Fruit fly (Drosophila melanogaster) whole organism, embryonic: ENCODE measurements around the gene Kr-h2.
A peak's percentile ranks its signal among the peaks of the same experiment; 100 is the strongest.

ENCODE experiments used
- ATbp ChIP-seq: fragments of 200-800 bp; sonication (Bioruptor generic); optimal IDR thresholded peaks from 2 replicates; lab custom pipeline; 2017; ENCODE audit warnings: missing biosample characterization, mild to moderate bottlenecking, missing genetic modification characterization, missing genetic modification reagents
- Ada2b ChIP-seq: fragments of 200-800 bp; sonication (Bioruptor generic); IDR thresholded peaks from 2 replicates; pipeline ENCODE4 v1.3.6; 2022; ENCODE audit warnings: missing biosample characterization, missing genetic modification characterization
- BtbVII ChIP-seq: fragments of 200-800 bp; sonication (Bioruptor generic); optimal IDR thresholded peaks from 3 replicates; lab custom pipeline; 2017; ENCODE audit warnings: missing biosample characterization, mild to moderate bottlenecking, missing genetic modification characterization
- CG10959 ChIP-seq: fragments of 200-800 bp; sonication (Bioruptor generic); IDR thresholded peaks from 2 replicates; pipeline ENCODE4 v1.3.6; 2022; ENCODE audit warnings: missing biosample characterization, missing genetic modification characterization
- CG11247 ChIP-seq: fragments of 200-800 bp; sonication (Bioruptor generic); IDR thresholded peaks from 2 replicates; pipeline ENCODE4 v1.3.6; 2022; ENCODE audit warnings: missing biosample characterization, missing genetic modification characterization
- CG12391 ChIP-seq: fragments of 200-800 bp; sonication (Bioruptor generic); optimal IDR thresholded peaks from 3 replicates; lab custom pipeline; 2018; ENCODE audit warnings: missing biosample characterization, mild to moderate bottlenecking, missing genetic modification characterization, moderate library complexity
- CG14965 ChIP-seq: fragments of 200-800 bp; sonication (Bioruptor generic); optimal IDR thresholded peaks from 2 replicates; lab custom pipeline; 2016; ENCODE audit warnings: missing biosample characterization, missing genetic modification characterization, borderline replicate concordance
- CG17186 ChIP-seq: fragments of 200-800 bp; sonication (Bioruptor generic); optimal IDR thresholded peaks from 3 replicates; lab custom pipeline; 2017; ENCODE audit warnings: missing biosample characterization, missing genetic modification reagents, missing genetic modification characterization
- CG17385 ChIP-seq: fragments of 200-800 bp; sonication (Bioruptor generic); optimal IDR thresholded peaks from 3 replicates; lab custom pipeline; 2018; ENCODE audit warnings: missing biosample characterization, mild to moderate bottlenecking, missing genetic modification characterization
- CG17912 ChIP-seq: fragments of 200-800 bp; sonication (Bioruptor generic); optimal IDR thresholded peaks from 2 replicates; lab custom pipeline; 2018; ENCODE audit warnings: missing biosample characterization, mild to moderate bottlenecking, missing genetic modification characterization
- CG2889 ChIP-seq: fragments of 200-800 bp; sonication (Bioruptor generic); IDR thresholded peaks from 3 replicates; pipeline ENCODE4 v1.3.6; 2022; ENCODE audit warnings: missing biosample characterization, missing genetic modification characterization
- CG4820 ChIP-seq: fragments of 200-800 bp; sonication (Bioruptor generic); optimal IDR thresholded peaks from 3 replicates; lab custom pipeline; 2016; ENCODE audit warnings: missing biosample characterization, missing genetic modification characterization
- CG6654 ChIP-seq: fragments of 200-800 bp; sonication (Bioruptor generic); optimal IDR thresholded peaks from 2 replicates; lab custom pipeline; 2017; ENCODE audit warnings: missing biosample characterization, mild to moderate bottlenecking, missing genetic modification characterization
- CG6813 ChIP-seq: fragments of 200-800 bp; sonication (Bioruptor generic); optimal IDR thresholded peaks from 2 replicates; lab custom pipeline; 2017; ENCODE audit warnings: missing biosample characterization, missing genetic modification characterization, mild to moderate bottlenecking, moderate library complexity, missing genetic modification reagents
- CG9437 ChIP-seq: fragments of 200-800 bp; sonication (Bioruptor generic); optimal IDR thresholded peaks from 2 replicates; lab custom pipeline; 2018; ENCODE audit warnings: missing biosample characterization, mild to moderate bottlenecking, missing genetic modification characterization
- Doc3 ChIP-seq: fragments of 200-800 bp; sonication (Bioruptor generic); IDR thresholded peaks from 3 replicates; pipeline ENCODE4 v1.3.6; 2022; ENCODE audit warnings: missing biosample characterization, missing genetic modification characterization; ENCODE audit not compliant: partially characterized antibody
- Fer3 ChIP-seq: fragments of 200-800 bp; sonication (Bioruptor generic); optimal IDR thresholded peaks from 2 replicates; lab custom pipeline; 2018; ENCODE audit warnings: missing biosample characterization, mild to moderate bottlenecking, missing genetic modification characterization, moderate library complexity
- GATAe ChIP-seq: fragments of 200-800 bp; sonication (Bioruptor generic); conservative IDR thresholded peaks from 2 replicates; pipeline ENCODE4 v1.3.6; 2022; ENCODE audit warnings: missing biosample characterization, missing genetic modification characterization
- Lpt ChIP-seq: fragments of >200 bp; optimal IDR thresholded peaks from 2 replicates; lab custom pipeline; 2018; ENCODE audit warnings: missing biosample characterization, missing genetic modification characterization
- MTF-1 ChIP-seq: fragments of 200-800 bp; sonication (Bioruptor generic); optimal IDR thresholded peaks from 2 replicates; lab custom pipeline; 2018; ENCODE audit warnings: missing biosample characterization, mild to moderate bottlenecking, missing genetic modification characterization, borderline replicate concordance
- Med ChIP-seq: fragments of 200-800 bp; sonication (Bioruptor generic); peaks from one replicate; lab custom pipeline; 2016; ENCODE audit warnings: missing biosample characterization, missing genetic modification characterization, mild to moderate bottlenecking, inconsistent platforms, moderate library complexity
- Myb ChIP-seq: fragments of 200-800 bp; sonication (Bioruptor generic); optimal IDR thresholded peaks from 2 replicates; lab custom pipeline; 2016; ENCODE audit warnings: missing biosample characterization, missing genetic modification characterization
- Neu2 ChIP-seq: fragments of 200-800 bp; sonication (Bioruptor generic); optimal IDR thresholded peaks from 3 replicates; lab custom pipeline; 2016; ENCODE audit warnings: missing biosample characterization, missing genetic modification characterization, borderline replicate concordance
- Rfx ChIP-seq: fragments of 200-800 bp; sonication (Bioruptor generic); IDR thresholded peaks from 2 replicates; pipeline ENCODE4 v1.3.6; 2022; ENCODE audit warnings: missing biosample characterization, missing genetic modification characterization
- al ChIP-seq: fragments of 200-800 bp; sonication (Bioruptor generic); IDR thresholded peaks from 2 replicates; pipeline ENCODE4 v1.3.6; 2022; ENCODE audit warnings: missing biosample characterization, missing genetic modification characterization
- az2 ChIP-seq: fragments of 200-800 bp; sonication (Bioruptor generic); optimal IDR thresholded peaks from 3 replicates; lab custom pipeline; 2016; ENCODE audit warnings: missing biosample characterization, missing genetic modification characterization
- bowl ChIP-seq: fragments of 200-800 bp; sonication (Bioruptor generic); IDR thresholded peaks from 2 replicates; pipeline ENCODE4 v1.3.6; 2022; ENCODE audit warnings: missing biosample characterization, missing genetic modification characterization
- dan ChIP-seq: fragments of 200-800 bp; sonication (Bioruptor generic); IDR thresholded peaks from 2 replicates; pipeline ENCODE4 v1.3.6; 2022; ENCODE audit warnings: missing biosample characterization, missing genetic modification characterization
- dm ChIP-seq: fragments of 200-800 bp; sonication (Bioruptor generic); optimal IDR thresholded peaks from 3 replicates; lab custom pipeline; 2016; ENCODE audit warnings: missing biosample characterization, missing genetic modification characterization
- exex ChIP-seq: fragments of 200-800 bp; sonication (Bioruptor generic); optimal IDR thresholded peaks from 4 replicates; lab custom pipeline; 2018; ENCODE audit warnings: missing biosample characterization, mild to moderate bottlenecking, missing genetic modification characterization, moderate library complexity
- gcm ChIP-seq: fragments of 200-800 bp; sonication (Bioruptor generic); optimal IDR thresholded peaks from 2 replicates; lab custom pipeline; 2019; ENCODE audit warnings: missing biosample characterization, mild to moderate bottlenecking, missing genetic modification characterization, moderate library complexity
- grn ChIP-seq: fragments of 200-800 bp; sonication (Bioruptor generic); optimal IDR thresholded peaks from 3 replicates; lab custom pipeline; 2017; ENCODE audit warnings: missing biosample characterization, missing genetic modification characterization
- luna ChIP-seq: fragments of 200-800 bp; sonication (Bioruptor generic); optimal IDR thresholded peaks from 2 replicates; lab custom pipeline; 2016; ENCODE audit warnings: missing biosample characterization, missing genetic modification characterization
- mirr ChIP-seq: fragments of 200-800 bp; sonication (Bioruptor generic); optimal IDR thresholded peaks from 3 replicates; lab custom pipeline; 2018; ENCODE audit warnings: missing biosample characterization, mild to moderate bottlenecking, missing genetic modification characterization
- mld ChIP-seq: fragments of 200-800 bp; sonication (Bioruptor generic); IDR thresholded peaks from 3 replicates; pipeline ENCODE4 v1.3.6; 2022; ENCODE audit warnings: missing biosample characterization, missing genetic modification characterization; ENCODE audit not compliant: partially characterized antibody
- nau ChIP-seq: fragments of 200-800 bp; sonication (Bioruptor generic); optimal IDR thresholded peaks from 3 replicates; lab custom pipeline; 2017; ENCODE audit warnings: missing biosample characterization, mild to moderate bottlenecking, missing genetic modification characterization, missing genetic modification reagents
- nom ChIP-seq: fragments of 200-800 bp; sonication (Bioruptor generic); optimal IDR thresholded peaks from 2 replicates; lab custom pipeline; 2017; ENCODE audit warnings: missing biosample characterization, missing genetic modification characterization, mild to moderate bottlenecking, moderate library complexity, missing genetic modification reagents
- pho ChIP-seq: fragments of 200-800 bp; sonication (Bioruptor generic); optimal IDR thresholded peaks from 2 replicates; lab custom pipeline; 2016; ENCODE audit warnings: missing biosample characterization, missing genetic modification characterization
- sd ChIP-seq: fragments of 200-800 bp; sonication (Bioruptor generic); optimal IDR thresholded peaks from 3 replicates; lab custom pipeline; 2018; ENCODE audit warnings: missing biosample characterization, mild to moderate bottlenecking, missing genetic modification characterization, moderate library complexity
- sens ChIP-seq: fragments of 200-800 bp; sonication (Bioruptor generic); peaks from one replicate; lab custom pipeline; 2016; ENCODE audit warnings: missing biosample characterization, missing genetic modification characterization
- sqz ChIP-seq: fragments of 200-800 bp; sonication (Bioruptor generic); optimal IDR thresholded peaks from 3 replicates; lab custom pipeline; 2018; ENCODE audit warnings: missing biosample characterization, mild to moderate bottlenecking, missing genetic modification characterization
- sr ChIP-seq: fragments of 200-800 bp; sonication (Bioruptor generic); IDR thresholded peaks from 3 replicates; pipeline ENCODE4 v1.3.6; 2022; ENCODE audit warnings: missing biosample characterization, missing genetic modification characterization
- tin ChIP-seq: fragments of 200-800 bp; sonication (Bioruptor generic); optimal IDR thresholded peaks from 3 replicates; lab custom pipeline; 2016; ENCODE audit warnings: missing biosample characterization, missing genetic modification characterization
- trem ChIP-seq: fragments of 200-800 bp; optimal IDR thresholded peaks from 3 replicates; lab custom pipeline; 2019; ENCODE audit warnings: missing biosample characterization, mild to moderate bottlenecking, missing genetic modification characterization, moderate library complexity
- unpg ChIP-seq: fragments of 200-800 bp; sonication (Bioruptor generic); optimal IDR thresholded peaks from 3 replicates; lab custom pipeline; 2018; ENCODE audit warnings: missing biosample characterization, mild to moderate bottlenecking, missing genetic modification characterization, moderate library complexity
- yki ChIP-seq: fragments of >200 bp; optimal IDR thresholded peaks from 3 replicates; lab custom pipeline; 2018

Kr-h2 gene

dm6 chr2L:6088371-6089365 is 17.9 kb downstream of the Kr-h2 start (continued):
- TF ChIP-seq Doc3 (GFP tag; lab: Robert Waterston, UW), result 0 out of 3 replicates have a peak, but pooled peaks have one; percentile 20
- peak; percentile 100 for TF ChIP-seq CG17385 (GFP tag; lab: Kevin White, UChicago)
- no peak for TF ChIP-seq Lpt (GFP tag; lab: Kevin White, UChicago)
- no peak for TF ChIP-seq BtbVII (GFP tag; lab: Kevin White, UChicago)
- TF ChIP-seq dan, result no peak
- TF ChIP-seq nom (GFP tag; lab: Kevin White, UChicago), result no peak
- TF ChIP-seq trem (tag; lab: Kevin White, UChicago), result peak; percentile 6
- TF ChIP-seq mld (GFP tag; lab: Robert Waterston, UW), result no peak
- peak; percentile 8 for TF ChIP-seq pho
- TF ChIP-seq MTF-1 (GFP tag; lab: Kevin White, UChicago), result peak; percentile 58
- TF ChIP-seq CG17186 (GFP tag; lab: Kevin White, UChicago), result no peak
- no peak for TF ChIP-seq tin
- no peak for TF ChIP-seq CG9437 (GFP tag; lab: Kevin White, UChicago)
- TF ChIP-seq luna (GFP tag; lab: Kevin White, UChicago), result no peak
- peak; percentile 42 for TF ChIP-seq CG6813 (GFP tag; lab: Kevin White, UChicago)
- no peak for TF ChIP-seq CG11247 (GFP tag; lab: Robert Waterston, UW)
- TF ChIP-seq CG12391 (tag; lab: Kevin White, UChicago), result peak; percentile 35
- peak; percentile 31 for TF ChIP-seq Myb (GFP tag; lab: Kevin White, UChicago)
- peak; percentile 43 for TF ChIP-seq CG17912 (GFP tag; lab: Kevin White, UChicago)
- no peak for TF ChIP-seq az2 (GFP tag; lab: Kevin White, UChicago)
- TF ChIP-seq Rfx (GFP tag; lab: Robert Waterston, UW), result no peak
- no peak for TF ChIP-seq ATbp (GFP tag; lab: Kevin White, UChicago)
- TF ChIP-seq CG4820 (GFP tag; lab: Kevin White, UChicago), result no peak
- TF ChIP-seq unpg (GFP tag; lab: Kevin White, UChicago), result peak; percentile 6
- TF ChIP-seq al (GFP tag; lab: Robert Waterston, UW), result no peak
- TF ChIP-seq CG10959 (GFP tag; lab: Robert Waterston, UW), result no peak
- TF ChIP-seq Fer3 (tag; lab: Kevin White, UChicago), result no peak
- no peak for TF ChIP-seq CG2889 (GFP tag; lab: Robert Waterston, UW)
- TF ChIP-seq gcm (GFP tag; lab: Kevin White, UChicago), result peak; percentile 57

- TF ChIP-seq dm (GFP tag; lab: Kevin White, UChicago) (no peak), mirr (GFP tag; lab: Kevin White, UChicago) (peak; percentile 89), yki (no peak), sqz (GFP tag; lab: Kevin White, UChicago) (no peak), nau (GFP tag; lab: Kevin White, UChicago) (no peak), CG14965 (GFP tag; lab: Kevin White, UChicago) (no peak), GATAe (peak; percentile 80), CG9437 (GFP tag; lab: Kevin White, UChicago) (no peak), CG6654 (GFP tag; lab: Kevin White, UChicago) (no peak), sens (GFP tag; lab: Kevin White, UChicago) (peak; percentile 2), exex (peak; percentile 68), Ada2b (no peak), sr (no peak), bowl (GFP tag; lab: Robert Waterston, UW) (no peak), sd (tag; lab: Kevin White, UChicago) (peak; percentile 59), Neu2 (no peak), Med (peak; percentile 19), grn (GFP tag; lab: Kevin White, UChicago) (peak; percentile 61)
Measured at dm6 chr2L:6089604-6090198, 18.9 kb downstream of the Kr-h2 start.
